Fruit fly (Drosophila melanogaster): ENCODE results near the gene mRpS31.

DNA sequence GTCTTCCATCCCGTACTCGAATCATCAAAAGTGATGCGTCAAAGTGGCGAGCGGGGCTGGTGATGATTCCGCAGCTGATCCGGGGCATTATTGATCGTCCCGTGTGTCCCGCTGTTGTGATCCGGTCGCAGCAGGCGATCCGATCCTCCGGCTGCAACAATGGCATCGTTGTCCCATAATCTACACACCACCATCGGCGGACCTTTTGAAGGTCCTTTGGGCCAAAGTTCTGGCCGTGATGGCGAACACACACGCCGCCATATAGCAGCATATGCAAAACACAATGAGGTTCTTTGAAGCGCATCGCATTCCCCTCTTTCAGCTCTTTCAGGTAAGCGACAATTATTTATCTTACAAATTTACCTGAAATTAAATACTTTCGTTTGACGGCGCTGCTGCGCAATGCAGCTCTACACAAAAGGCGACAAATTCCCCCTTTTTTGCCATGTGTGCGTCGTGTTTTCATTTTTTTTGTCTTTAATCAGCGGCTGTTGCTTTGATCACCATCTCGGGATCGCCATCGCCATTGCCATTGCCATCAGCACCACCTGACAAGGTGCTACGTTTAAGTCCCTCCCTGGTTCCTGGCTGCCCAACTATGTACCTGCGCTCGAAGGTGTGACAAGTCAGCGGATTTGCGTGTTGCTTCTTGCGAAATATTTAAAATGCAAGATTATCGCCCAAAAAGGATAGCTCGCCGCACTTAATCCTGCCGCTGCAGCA is 12.7 kb downstream of the mRpS31 start:
- no peak for TF ChIP-seq fkh (GFP tag; optimal IDR thresholded peaks at IDR 0.05)
- no peak for TF ChIP-seq CG10669 (GFP tag; optimal IDR thresholded peaks at IDR 0.05)
- TF ChIP-seq CG32006 (GFP tag; optimal IDR thresholded peaks at IDR 0.05) = no peak
- no peak for TF ChIP-seq spab (GFP tag; optimal IDR thresholded peaks at IDR 0.05)
- no peak for TF ChIP-seq CG6854 (GFP tag; optimal IDR thresholded peaks at IDR 0.05)
- no peak for TF ChIP-seq fd85E (GFP tag; optimal IDR thresholded peaks at IDR 0.05)
- no peak for TF ChIP-seq dac (GFP tag; optimal IDR thresholded peaks at IDR 0.05)
- TF ChIP-seq CG15336 (GFP tag; IDR thresholded peaks at IDR 0.05) = no peak
- TF ChIP-seq CG6163 (GFP tag; IDR thresholded peaks at IDR 0.05) = no peak

Data from whole organism, prepupa.